Fruit fly (Drosophila melanogaster) whole organism, embryonic: ENCODE results near the gene Polr1C.

ENCODE experiments used
- CG10366 ChIP-seq: fragments of 200-800 bp; sonication (Bioruptor generic); IDR thresholded peaks from 2 replicates; pipeline ENCODE4 v1.3.6; 2022; ENCODE audit warnings: missing biosample characterization, missing genetic modification characterization
- ase ChIP-seq: fragments of 200-800 bp; sonication (Bioruptor generic); IDR thresholded peaks from 3 replicates; pipeline ENCODE4 v1.3.6; 2022; ENCODE audit warnings: missing biosample characterization, missing genetic modification characterization
- bbx ChIP-seq: fragments of 200-800 bp; sonication (Bioruptor generic); IDR thresholded peaks from 2 replicates; pipeline ENCODE4 v1.3.6; 2022; ENCODE audit warnings: missing biosample characterization, missing genetic modification characterization; ENCODE audit not compliant: partially characterized antibody
- gfzf ChIP-seq: fragments of 200-800 bp; sonication (Bioruptor generic); optimal IDR thresholded peaks from 2 replicates; lab custom pipeline; 2016; ENCODE audit warnings: missing biosample characterization, mild to moderate bottlenecking, missing genetic modification characterization, moderate library complexity
- rib ChIP-seq: fragments of 200-800 bp; sonication (Bioruptor generic); IDR thresholded peaks from 2 replicates; pipeline ENCODE4 v1.3.6; 2022; ENCODE audit warnings: missing biosample characterization, missing genetic modification characterization
- scrt ChIP-seq: fragments of 200-800 bp; sonication (Bioruptor generic); optimal IDR thresholded peaks from 2 replicates; lab custom pipeline; 2018; ENCODE audit warnings: missing biosample characterization, mild to moderate bottlenecking, missing genetic modification characterization, moderate library complexity
- zfh2 ChIP-seq: fragments of 200-800 bp; sonication (Bioruptor generic); optimal IDR thresholded peaks from 2 replicates; lab custom pipeline; 2016; ENCODE audit warnings: missing biosample characterization, missing genetic modification characterization

- TF ChIP-seq ase (GFP tag; lab: Robert Waterston, UW), result no peak
- no peak for TF ChIP-seq gfzf (GFP tag; lab: Kevin White, UChicago)
- TF ChIP-seq CG10366 (GFP tag; lab: Robert Waterston, UW), result no peak
- no peak for TF ChIP-seq scrt (GFP tag; lab: Kevin White, UChicago)
- TF ChIP-seq rib (GFP tag; lab: Robert Waterston, UW), result no peak
- TF ChIP-seq zfh2, result no peak
- no peak for TF ChIP-seq bbx (GFP tag; lab: Robert Waterston, UW)
Observed at dm6 chr2L:4995010-4995836, 26.4 kb downstream of the Polr1C start.
